Fruit fly (Drosophila melanogaster) whole organism, embryonic: Measurements from ENCODE around the gene Mst36Fb.

Source experiments
- Adf1 ChIP-seq: fragments of 200-800 bp; sonication (Bioruptor generic); IDR thresholded peaks from 2 replicates; pipeline ENCODE4 v1.3.6; 2022; ENCODE audit warnings: missing biosample characterization, missing genetic modification characterization
- BEAF-32 ChIP-seq: fragments of 200-800 bp; sonication (Bioruptor generic); optimal IDR thresholded peaks from 3 replicates; lab custom pipeline; 2017; ENCODE audit warnings: missing biosample characterization, missing genetic modification characterization, mild to moderate bottlenecking, moderate library complexity, missing genetic modification reagents
- CG10147 ChIP-seq: fragments of 200-800 bp; sonication (Bioruptor generic); optimal IDR thresholded peaks from 2 replicates; lab custom pipeline; 2019; ENCODE audit warnings: missing biosample characterization, mild to moderate bottlenecking, missing genetic modification characterization, moderate library complexity
- CG10267 ChIP-seq: fragments of 200-800 bp; sonication (Bioruptor generic); optimal IDR thresholded peaks from 2 replicates; lab custom pipeline; 2018; ENCODE audit warnings: missing biosample characterization, mild to moderate bottlenecking, missing genetic modification characterization, moderate library complexity
- CG11085 ChIP-seq: fragments of 200-800 bp; sonication (Bioruptor generic); IDR thresholded peaks from 2 replicates; pipeline ENCODE4 v1.3.6; 2022; ENCODE audit warnings: missing biosample characterization, missing genetic modification characterization
- CG12155 ChIP-seq: fragments of 200-800 bp; sonication (Bioruptor generic); optimal IDR thresholded peaks from 3 replicates; lab custom pipeline; 2016; ENCODE audit warnings: missing biosample characterization, missing genetic modification characterization
- CG12299 ChIP-seq: fragments of 200-800 bp; sonication (Bioruptor generic); optimal IDR thresholded peaks from 2 replicates; lab custom pipeline; 2018; ENCODE audit warnings: missing biosample characterization, mild to moderate bottlenecking, missing genetic modification characterization
- CG14441 ChIP-seq: fragments of 200-800 bp; sonication (Bioruptor generic); IDR thresholded peaks from 2 replicates; pipeline ENCODE4 v1.3.6; 2022; ENCODE audit warnings: missing biosample characterization, missing genetic modification characterization
- CG14710 ChIP-seq: fragments of 200-800 bp; sonication (Bioruptor generic); optimal IDR thresholded peaks from 3 replicates; lab custom pipeline; 2019; ENCODE audit warnings: missing biosample characterization, mild to moderate bottlenecking, missing genetic modification characterization, moderate library complexity
- CG1602 ChIP-seq: fragments of 200-800 bp; sonication (Bioruptor generic); optimal IDR thresholded peaks from 3 replicates; lab custom pipeline; 2016; ENCODE audit warnings: missing biosample characterization, missing genetic modification characterization
- CG17361 ChIP-seq: fragments of 200-800 bp; sonication (Bioruptor generic); IDR thresholded peaks from 3 replicates; pipeline ENCODE4 v1.3.6; 2022; ENCODE audit warnings: missing biosample characterization, missing genetic modification characterization
- CG17385 ChIP-seq: fragments of 200-800 bp; sonication (Bioruptor generic); optimal IDR thresholded peaks from 3 replicates; lab custom pipeline; 2018; ENCODE audit warnings: missing biosample characterization, mild to moderate bottlenecking, missing genetic modification characterization
- CG18619 ChIP-seq: fragments of 200-800 bp; sonication (Bioruptor generic); optimal IDR thresholded peaks from 3 replicates; lab custom pipeline; 2017; ENCODE audit warnings: missing biosample characterization, mild to moderate bottlenecking, missing genetic modification characterization
- CG2116 ChIP-seq: fragments of 200-800 bp; sonication (Bioruptor generic); optimal IDR thresholded peaks from 3 replicates; lab custom pipeline; 2018; ENCODE audit warnings: missing biosample characterization, mild to moderate bottlenecking, missing genetic modification characterization
- CG4820 ChIP-seq: fragments of 200-800 bp; sonication (Bioruptor generic); optimal IDR thresholded peaks from 3 replicates; lab custom pipeline; 2016; ENCODE audit warnings: missing biosample characterization, missing genetic modification characterization
- CG6854 ChIP-seq: fragments of 200-800 bp; sonication (Bioruptor generic); optimal IDR thresholded peaks from 3 replicates; lab custom pipeline; 2017; ENCODE audit warnings: missing biosample characterization, mild to moderate bottlenecking, missing genetic modification characterization
- Doc3 ChIP-seq: fragments of 200-800 bp; sonication (Bioruptor generic); IDR thresholded peaks from 3 replicates; pipeline ENCODE4 v1.3.6; 2022; ENCODE audit warnings: missing biosample characterization, missing genetic modification characterization; ENCODE audit not compliant: partially characterized antibody
- Dp ChIP-seq: fragments of 200-800 bp; sonication (Bioruptor generic); optimal IDR thresholded peaks from 2 replicates; lab custom pipeline; 2018; ENCODE audit warnings: missing biosample characterization, mild to moderate bottlenecking, missing genetic modification characterization, moderate library complexity
- E2f2 ChIP-seq: fragments of 200-800 bp; sonication (Bioruptor generic); IDR thresholded peaks from 2 replicates; pipeline ENCODE4 v1.3.6; 2022; ENCODE audit warnings: missing biosample characterization, missing genetic modification characterization
- Ets97D ChIP-seq: fragments of 200-800 bp; sonication (Bioruptor generic); optimal IDR thresholded peaks from 3 replicates; lab custom pipeline; 2016; ENCODE audit warnings: missing biosample characterization, missing genetic modification characterization
- H15 ChIP-seq: fragments of 200-800 bp; sonication (Bioruptor generic); IDR thresholded peaks from 3 replicates; pipeline ENCODE4 v1.3.6; 2022; ENCODE audit warnings: missing biosample characterization, missing genetic modification characterization
- Hey ChIP-seq: fragments of 200-800 bp; sonication (Bioruptor generic); optimal IDR thresholded peaks from 3 replicates; lab custom pipeline; 2018; ENCODE audit warnings: missing biosample characterization, mild to moderate bottlenecking, missing genetic modification characterization
- HmgZ ChIP-seq: fragments of 200-800 bp; sonication (Bioruptor generic); optimal IDR thresholded peaks from 2 replicates; lab custom pipeline; 2018; ENCODE audit warnings: missing biosample characterization, mild to moderate bottlenecking, missing genetic modification characterization
- Max ChIP-seq: fragments of 200-800 bp; sonication (Bioruptor generic); optimal IDR thresholded peaks from 2 replicates; lab custom pipeline; 2016; ENCODE audit warnings: missing biosample characterization, mild to moderate bottlenecking, missing genetic modification characterization
- Mrtf ChIP-seq: fragments of 200-800 bp; sonication (Bioruptor generic); IDR thresholded peaks from 3 replicates; pipeline ENCODE4 v1.3.6; 2022; ENCODE audit warnings: missing biosample characterization, missing genetic modification characterization
- Nf-YA ChIP-seq: fragments of 200-800 bp; sonication (Bioruptor generic); IDR thresholded peaks from 2 replicates; pipeline ENCODE4 v1.3.6; 2022; ENCODE audit warnings: missing biosample characterization, missing genetic modification characterization
- Pdp1 ChIP-seq, 2 experiments: fragments of 200-800 bp; sonication (Bioruptor generic); optimal IDR thresholded peaks; 3 replicates each; lab custom pipeline; 2016; ENCODE audit warnings: missing biosample characterization in 2 of 2, missing genetic modification characterization in 2 of 2, mild to moderate bottlenecking in 1 of 2, moderate library complexity in 1 of 2
- Spps ChIP-seq: fragments of 200-800 bp; sonication (Bioruptor generic); optimal IDR thresholded peaks from 2 replicates; lab custom pipeline; 2018; ENCODE audit warnings: missing biosample characterization, mild to moderate bottlenecking, missing genetic modification characterization
- Vsx1 ChIP-seq: fragments of 200-800 bp; sonication (Bioruptor generic); optimal IDR thresholded peaks from 2 replicates; lab custom pipeline; 2017; ENCODE audit warnings: missing biosample characterization, mild to moderate bottlenecking, missing genetic modification characterization, missing genetic modification reagents
- bbx ChIP-seq: fragments of 200-800 bp; sonication (Bioruptor generic); IDR thresholded peaks from 2 replicates; pipeline ENCODE4 v1.3.6; 2022; ENCODE audit warnings: missing biosample characterization, missing genetic modification characterization; ENCODE audit not compliant: partially characterized antibody
- crp ChIP-seq, 2 experiments: fragments of 200-800 bp; sonication (Bioruptor generic); optimal IDR thresholded peaks; 2 replicates in 1 of 2; 3 replicates in 1 of 2; lab custom pipeline; 2017; ENCODE audit warnings: missing biosample characterization in 2 of 2, missing genetic modification characterization in 2 of 2, mild to moderate bottlenecking in 1 of 2, moderate library complexity in 1 of 2
- cwo ChIP-seq: fragments of 200-800 bp; sonication (Bioruptor generic); optimal IDR thresholded peaks from 3 replicates; lab custom pipeline; 2017; ENCODE audit warnings: missing biosample characterization, missing genetic modification characterization, mild to moderate bottlenecking, moderate library complexity, missing genetic modification reagents
- disco-r ChIP-seq: fragments of 200-800 bp; sonication (Bioruptor generic); optimal IDR thresholded peaks from 2 replicates; lab custom pipeline; 2016; ENCODE audit warnings: missing biosample characterization, missing genetic modification characterization
- ems ChIP-seq: fragments of 200-800 bp; sonication (Bioruptor generic); optimal IDR thresholded peaks from 3 replicates; lab custom pipeline; 2016; ENCODE audit warnings: missing biosample characterization, missing genetic modification characterization
- gcm2 ChIP-seq: fragments of 200-800 bp; sonication (Bioruptor generic); optimal IDR thresholded peaks from 2 replicates; lab custom pipeline; 2016; ENCODE audit warnings: missing biosample characterization, missing genetic modification characterization
- gfzf ChIP-seq: fragments of 200-800 bp; sonication (Bioruptor generic); optimal IDR thresholded peaks from 2 replicates; lab custom pipeline; 2016; ENCODE audit warnings: missing biosample characterization, mild to moderate bottlenecking, missing genetic modification characterization, moderate library complexity
- grau ChIP-seq: fragments of 200-800 bp; optimal IDR thresholded peaks from 3 replicates; lab custom pipeline; 2019; ENCODE audit warnings: missing biosample characterization, mild to moderate bottlenecking, missing genetic modification characterization, moderate library complexity
- hb ChIP-seq: fragments of 200-800 bp; sonication (Bioruptor generic); IDR thresholded peaks from 3 replicates; pipeline ENCODE4 v1.3.6; 2022; ENCODE audit warnings: missing biosample characterization, missing genetic modification characterization; ENCODE audit not compliant: partially characterized antibody
- phol ChIP-seq: fragments of 200-800 bp; sonication (Bioruptor generic); optimal IDR thresholded peaks from 3 replicates; lab custom pipeline; 2018; ENCODE audit warnings: missing biosample characterization, mild to moderate bottlenecking, missing genetic modification characterization, moderate library complexity
- pzg ChIP-seq: fragments of 200-800 bp; sonication (Bioruptor generic); optimal IDR thresholded peaks from 3 replicates; lab custom pipeline; 2018; ENCODE audit warnings: missing biosample characterization, mild to moderate bottlenecking, missing genetic modification characterization, moderate library complexity
- ranshi ChIP-seq: fragments of 200-800 bp; sonication (Bioruptor generic); IDR thresholded peaks from 2 replicates; pipeline ENCODE4 v1.3.6; 2022; ENCODE audit warnings: missing biosample characterization, missing genetic modification characterization
- row ChIP-seq: fragments of 200-800 bp; sonication (Bioruptor generic); IDR thresholded peaks from 3 replicates; pipeline ENCODE4 v1.3.6; 2022; ENCODE audit warnings: missing biosample characterization, missing genetic modification characterization
- salm ChIP-seq: fragments of 200-800 bp; sonication (Bioruptor generic); optimal IDR thresholded peaks from 2 replicates; lab custom pipeline; 2018; ENCODE audit warnings: missing biosample characterization, mild to moderate bottlenecking, missing genetic modification characterization
- sima ChIP-seq: fragments of 200-800 bp; sonication (Bioruptor generic); optimal IDR thresholded peaks from 2 replicates; lab custom pipeline; 2016; ENCODE audit warnings: missing biosample characterization, missing genetic modification characterization
- sisA ChIP-seq: fragments of 200-800 bp; sonication (Bioruptor generic); IDR thresholded peaks from 2 replicates; pipeline ENCODE4 v1.3.6; 2022; ENCODE audit warnings: missing biosample characterization, missing genetic modification characterization
- slp2 ChIP-seq: fragments of 200-800 bp; sonication (Bioruptor generic); optimal IDR thresholded peaks from 2 replicates; lab custom pipeline; 2016; ENCODE audit warnings: missing biosample characterization, missing genetic modification characterization
- stc ChIP-seq: fragments of 200-800 bp; sonication (Bioruptor generic); IDR thresholded peaks from 2 replicates; pipeline ENCODE4 v1.3.6; 2022; ENCODE audit warnings: missing biosample characterization, missing genetic modification characterization
- stwl ChIP-seq: fragments of 200-800 bp; sonication (Bioruptor generic); optimal IDR thresholded peaks from 3 replicates; lab custom pipeline; 2018; ENCODE audit warnings: missing biosample characterization, mild to moderate bottlenecking, missing genetic modification characterization, moderate library complexity
- ttk ChIP-seq: fragments of 200-800 bp; sonication (Bioruptor generic); IDR thresholded peaks from 2 replicates; pipeline ENCODE4 v2.1.2; 2022; ENCODE audit warnings: missing biosample characterization, missing genetic modification characterization

Gene Mst36Fb

DNA sequence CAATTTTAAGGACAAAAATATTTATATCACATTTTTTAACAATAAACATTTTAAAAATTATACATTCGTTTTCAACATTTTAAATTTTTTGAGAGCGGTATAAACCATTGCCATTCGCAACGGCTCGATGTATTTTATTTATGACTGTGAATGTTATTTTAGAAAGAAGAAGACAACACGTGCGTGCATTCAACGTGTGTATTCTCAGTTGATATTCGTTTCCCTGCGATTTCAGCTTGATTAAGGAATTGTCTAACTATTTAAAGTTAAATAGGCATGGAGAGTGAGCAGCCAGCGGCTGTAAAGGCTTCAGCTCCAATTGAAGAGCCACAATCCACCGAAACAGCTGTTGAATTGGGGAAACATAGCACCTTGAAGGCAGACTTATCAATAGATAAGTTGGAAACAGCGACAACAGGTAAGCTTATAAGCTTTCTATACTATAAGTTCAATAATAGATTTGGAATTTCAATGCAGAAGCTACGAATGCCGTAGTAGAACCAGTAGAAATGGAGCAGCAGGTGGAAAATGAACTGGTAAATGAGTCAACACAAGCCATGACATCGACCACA, 23.8 kb upstream of the Mst36Fb start, which contains the start of gene CG10341 (continued):
- TF ChIP-seq CG17385 (GFP tag; lab: Kevin White, UChicago): peak; percentile 98
- TF ChIP-seq BEAF-32 (GFP tag; lab: Kevin White, UChicago): peak; percentile 25
- TF ChIP-seq row (GFP tag; lab: Robert Waterston, UW): peak; percentile 31; the same call in 1 of the 3 replicates
- TF ChIP-seq ranshi (GFP tag; lab: Robert Waterston, UW): no peak
- no peak for TF ChIP-seq Adf1 (GFP tag; lab: Robert Waterston, UW)
- TF ChIP-seq Max: peak; percentile 84
- TF ChIP-seq grau: peak; percentile 7
- TF ChIP-seq Dp: peak; percentile 86
- peak; percentile 49 for TF ChIP-seq pzg (GFP tag; lab: Kevin White, UChicago)
- TF ChIP-seq gfzf (GFP tag; lab: Kevin White, UChicago): peak; percentile 3
- peak; percentile 12 for TF ChIP-seq phol (tag; lab: Kevin White, UChicago)
- no peak for TF ChIP-seq CG10147 (GFP tag; lab: Kevin White, UChicago)
- TF ChIP-seq CG14710 (tag; lab: Kevin White, UChicago): peak; percentile 16
- peak; percentile 16 for TF ChIP-seq Ets97D (GFP tag; lab: Kevin White, UChicago)
- peak; percentile 98 for TF ChIP-seq cwo (GFP tag; lab: Kevin White, UChicago)
- TF ChIP-seq E2f2 (GFP tag; lab: Robert Waterston, UW): peak; percentile 88
- TF ChIP-seq HmgZ: peak; percentile 14
- peak; percentile 29 for TF ChIP-seq Hey (tag; lab: Kevin White, UChicago)
- TF ChIP-seq CG10267 (tag; lab: Kevin White, UChicago): peak; percentile 8
- TF ChIP-seq crp (GFP tag; optimal IDR thresholded peaks at IDR 0.05; lab: Kevin White, UChicago): peak in 1 of 2 experiments; percentile 74
- TF ChIP-seq salm (tag; lab: Kevin White, UChicago): no peak
- TF ChIP-seq CG2116 (GFP tag; lab: Kevin White, UChicago): peak; percentile 9
- TF ChIP-seq gcm2 (GFP tag; lab: Kevin White, UChicago): no peak
- no peak for TF ChIP-seq stc
- TF ChIP-seq stwl: peak; percentile 24
- TF ChIP-seq Pdp1 (GFP tag; optimal IDR thresholded peaks at IDR 0.05; lab: Kevin White, UChicago): peak in 1 of 2 experiments; percentile 3

DNA sequence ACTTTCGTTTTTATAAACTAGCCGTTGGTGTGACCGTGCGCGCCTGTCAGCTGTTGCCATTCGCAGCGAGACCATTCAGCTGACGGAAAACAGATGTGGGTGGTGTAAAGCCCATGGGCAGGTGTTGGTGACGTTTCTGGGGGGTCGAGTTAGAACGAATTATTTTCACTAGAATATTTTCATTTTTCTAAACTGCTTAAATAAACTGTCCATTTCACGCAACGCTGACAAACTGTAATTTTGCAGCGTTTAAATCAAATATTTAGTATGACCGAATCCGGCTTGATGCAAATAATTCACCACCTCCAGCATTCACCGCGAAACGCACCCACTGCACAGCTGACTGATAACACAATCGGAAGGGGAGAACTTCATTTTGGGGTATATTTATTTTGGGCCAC, 20.5 kb upstream of the Mst36Fb start, which contains the start of the genes CG10383 and CG10338:
Gene CG10383, minus strand, starts transcription at position 199 of the 401 bp plus-strand sequence.
Gene CG10338, plus strand, starts transcription at position 261 of the 401 bp plus-strand sequence.
- TF ChIP-seq Doc3 (GFP tag; lab: Robert Waterston, UW): 0 out of 3 replicates have a peak, but pooled peaks have one; percentile 33
- TF ChIP-seq slp2 (GFP tag; lab: Kevin White, UChicago): peak; percentile 85
- peak; percentile 66 for TF ChIP-seq CG4820 (GFP tag; lab: Kevin White, UChicago)
- peak; percentile 80 for TF ChIP-seq ems (GFP tag; lab: Kevin White, UChicago)
- TF ChIP-seq Nf-YA (GFP tag; lab: Robert Waterston, UW): peak; percentile 79
- peak; percentile 88 for TF ChIP-seq sisA (GFP tag; lab: Robert Waterston, UW)
- TF ChIP-seq CG14441 (GFP tag; lab: Robert Waterston, UW): peak; percentile 95
- TF ChIP-seq bbx (GFP tag; lab: Robert Waterston, UW): no peak
- TF ChIP-seq Mrtf (GFP tag; lab: Robert Waterston, UW): peak; percentile 83
- TF ChIP-seq CG6854 (GFP tag; lab: Kevin White, UChicago): peak; percentile 56
- peak; percentile 77 for TF ChIP-seq gfzf (GFP tag; lab: Kevin White, UChicago)
- peak; percentile 65; the same call in 2 of the 3 replicates for TF ChIP-seq CG17361 (GFP tag; lab: Robert Waterston, UW)
- TF ChIP-seq Spps (tag; lab: Kevin White, UChicago): peak; percentile 37
- TF ChIP-seq Vsx1 (GFP tag; lab: Kevin White, UChicago): peak; percentile 60
- TF ChIP-seq CG1602 (GFP tag; lab: Kevin White, UChicago): peak; percentile 84
- peak; percentile 79 for TF ChIP-seq disco-r (GFP tag; lab: Kevin White, UChicago)
- peak; percentile 70 for TF ChIP-seq CG18619
- peak; percentile 92 for TF ChIP-seq CG12155 (GFP tag; lab: Kevin White, UChicago)
- no peak for TF ChIP-seq hb
- peak; percentile 83 for TF ChIP-seq CG11085 (GFP tag; lab: Robert Waterston, UW)
- no peak for TF ChIP-seq sima
- peak; percentile 91 for TF ChIP-seq H15 (GFP tag; lab: Robert Waterston, UW)
- TF ChIP-seq CG12299 (tag; lab: Kevin White, UChicago): peak; percentile 76
- TF ChIP-seq ttk: peak; percentile 91
